Fruit fly (Drosophila melanogaster) whole organism, embryonic: ENCODE data around the gene mRpS7.

Experiments used
- ATbp ChIP-seq: fragments of 200-800 bp; sonication (Bioruptor generic); optimal IDR thresholded peaks from 2 replicates; lab custom pipeline; 2017; ENCODE audit warnings: missing biosample characterization, mild to moderate bottlenecking, missing genetic modification characterization, missing genetic modification reagents
- Abd-B ChIP-seq: fragments of 200-800 bp; sonication (Bioruptor generic); optimal IDR thresholded peaks from 2 replicates; lab custom pipeline; 2018; ENCODE audit warnings: missing biosample characterization, mild to moderate bottlenecking, missing genetic modification characterization, moderate library complexity
- Antp ChIP-seq: fragments of 200-800 bp; sonication (Bioruptor generic); optimal IDR thresholded peaks from 3 replicates; lab custom pipeline; 2016; ENCODE audit warnings: missing biosample characterization, missing genetic modification characterization
- Atf3 ChIP-seq: fragments of 200-800 bp; sonication (Bioruptor generic); optimal IDR thresholded peaks from 3 replicates; lab custom pipeline; 2016; ENCODE audit warnings: missing biosample characterization, missing genetic modification characterization
- CG11696 ChIP-seq: fragments of 200-800 bp; sonication (Bioruptor generic); IDR thresholded peaks from 2 replicates; pipeline ENCODE4 v1.3.6; 2022; ENCODE audit warnings: missing biosample characterization, missing genetic modification characterization
- CG15601 ChIP-seq: fragments of 200-800 bp; sonication (Bioruptor generic); optimal IDR thresholded peaks from 3 replicates; lab custom pipeline; 2019; ENCODE audit warnings: missing biosample characterization, mild to moderate bottlenecking, missing genetic modification characterization, moderate library complexity
- CG16813 ChIP-seq: fragments of 200-800 bp; sonication (Bioruptor generic); IDR thresholded peaks from 3 replicates; pipeline ENCODE4 v1.3.6; 2022; ENCODE audit warnings: missing biosample characterization, missing genetic modification characterization; ENCODE audit not compliant: partially characterized antibody
- CG17328 ChIP-seq: fragments of 200-800 bp; sonication (Bioruptor generic); IDR thresholded peaks from 2 replicates; pipeline ENCODE4 v1.3.6; 2022; ENCODE audit warnings: missing biosample characterization, missing genetic modification characterization
- CG17568 ChIP-seq: fragments of 200-800 bp; sonication (Bioruptor generic); optimal IDR thresholded peaks from 2 replicates; lab custom pipeline; 2018; ENCODE audit warnings: missing biosample characterization, mild to moderate bottlenecking, missing genetic modification characterization, moderate library complexity
- CG30403 ChIP-seq: fragments of 200-800 bp; sonication (Bioruptor generic); optimal IDR thresholded peaks from 3 replicates; lab custom pipeline; 2016; ENCODE audit warnings: missing biosample characterization, missing genetic modification characterization
- CG3281 ChIP-seq: fragments of 200-800 bp; sonication (Bioruptor generic); optimal IDR thresholded peaks from 3 replicates; lab custom pipeline; 2017; ENCODE audit warnings: missing biosample characterization, mild to moderate bottlenecking, missing genetic modification characterization
- CG3407 ChIP-seq: fragments of 200-800 bp; sonication (Bioruptor generic); optimal IDR thresholded peaks from 2 replicates; lab custom pipeline; 2018; ENCODE audit warnings: missing biosample characterization, mild to moderate bottlenecking, missing genetic modification characterization
- CG34224 ChIP-seq: fragments of 200-800 bp; sonication (Bioruptor generic); IDR thresholded peaks from 3 replicates; pipeline ENCODE4 v1.3.6; 2022; ENCODE audit warnings: missing biosample characterization, missing genetic modification characterization; ENCODE audit not compliant: partially characterized antibody
- CG42726 ChIP-seq: fragments of 200-800 bp; sonication (Bioruptor generic); IDR thresholded peaks from 2 replicates; pipeline ENCODE4 v1.3.6; 2022; ENCODE audit warnings: missing biosample characterization, missing genetic modification characterization; ENCODE audit not compliant: partially characterized antibody
- CG4820 ChIP-seq: fragments of 200-800 bp; sonication (Bioruptor generic); optimal IDR thresholded peaks from 3 replicates; lab custom pipeline; 2016; ENCODE audit warnings: missing biosample characterization, missing genetic modification characterization
- CG6254 ChIP-seq: fragments of 200-800 bp; sonication (Bioruptor generic); optimal IDR thresholded peaks from 3 replicates; lab custom pipeline; 2017; ENCODE audit warnings: mild to moderate bottlenecking, missing biosample characterization, missing genetic modification reagents, missing genetic modification characterization
- CG6272 ChIP-seq: fragments of 200-800 bp; sonication (Bioruptor generic); IDR thresholded peaks from 2 replicates; pipeline ENCODE4 v1.3.6; 2022; ENCODE audit warnings: missing biosample characterization, missing genetic modification characterization
- CG7556 ChIP-seq: fragments of 200-800 bp; sonication (Bioruptor generic); optimal IDR thresholded peaks from 2 replicates; lab custom pipeline; 2017; ENCODE audit warnings: missing biosample characterization, mild to moderate bottlenecking, missing genetic modification characterization
- CG7745 ChIP-seq: fragments of 200-800 bp; sonication (Bioruptor generic); optimal IDR thresholded peaks from 2 replicates; lab custom pipeline; 2018; ENCODE audit warnings: missing biosample characterization, mild to moderate bottlenecking, missing genetic modification characterization, moderate library complexity
- CG8924 ChIP-seq: fragments of 200-800 bp; optimal IDR thresholded peaks from 3 replicates; lab custom pipeline; 2019; ENCODE audit warnings: missing biosample characterization, mild to moderate bottlenecking, missing genetic modification characterization, moderate library complexity
- CG9817 ChIP-seq: fragments of 200-800 bp; sonication (Bioruptor generic); optimal IDR thresholded peaks from 2 replicates; lab custom pipeline; 2018; ENCODE audit warnings: missing biosample characterization, mild to moderate bottlenecking, missing genetic modification characterization, moderate library complexity
- Doc3 ChIP-seq: fragments of 200-800 bp; sonication (Bioruptor generic); IDR thresholded peaks from 3 replicates; pipeline ENCODE4 v1.3.6; 2022; ENCODE audit warnings: missing biosample characterization, missing genetic modification characterization; ENCODE audit not compliant: partially characterized antibody
- Fer2 ChIP-seq: fragments of 200-800 bp; sonication (Bioruptor generic); optimal IDR thresholded peaks from 2 replicates; lab custom pipeline; 2018; ENCODE audit warnings: missing biosample characterization, mild to moderate bottlenecking, missing genetic modification characterization, moderate library complexity
- HLH3B ChIP-seq: fragments of 200-800 bp; sonication (Bioruptor generic); IDR thresholded peaks from 2 replicates; pipeline ENCODE4 v1.3.6; 2022; ENCODE audit warnings: missing biosample characterization, missing genetic modification characterization
- Lpt ChIP-seq: fragments of >200 bp; optimal IDR thresholded peaks from 2 replicates; lab custom pipeline; 2018; ENCODE audit warnings: missing biosample characterization, missing genetic modification characterization
- NFAT ChIP-seq: fragments of 200-800 bp; sonication (Bioruptor generic); IDR thresholded peaks from 2 replicates; pipeline ENCODE4 v1.3.6; 2022; ENCODE audit warnings: missing biosample characterization, missing genetic modification characterization
- Nf-YA ChIP-seq: fragments of 200-800 bp; sonication (Bioruptor generic); IDR thresholded peaks from 2 replicates; pipeline ENCODE4 v1.3.6; 2022; ENCODE audit warnings: missing biosample characterization, missing genetic modification characterization
- Opbp ChIP-seq: fragments of 200-800 bp; sonication (Bioruptor generic); IDR thresholded peaks from 3 replicates; pipeline ENCODE4 v1.3.6; 2022; ENCODE audit warnings: missing biosample characterization, missing genetic modification characterization; ENCODE audit not compliant: partially characterized antibody
- Poxn ChIP-seq: fragments of 200-800 bp; sonication (Bioruptor generic); IDR thresholded peaks from 2 replicates; pipeline ENCODE4 v1.3.6; 2022; ENCODE audit warnings: missing biosample characterization, missing genetic modification characterization
- Rfx ChIP-seq: fragments of 200-800 bp; sonication (Bioruptor generic); IDR thresholded peaks from 2 replicates; pipeline ENCODE4 v1.3.6; 2022; ENCODE audit warnings: missing biosample characterization, missing genetic modification characterization
- Scr ChIP-seq: fragments of 200-800 bp; sonication (Bioruptor generic); IDR thresholded peaks from 2 replicates; pipeline ENCODE4 v1.3.6; 2022; ENCODE audit warnings: missing biosample characterization, missing genetic modification characterization; ENCODE audit not compliant: partially characterized antibody
- Sox100B ChIP-seq: fragments of 200-800 bp; sonication (Bioruptor generic); optimal IDR thresholded peaks from 3 replicates; lab custom pipeline; 2018; ENCODE audit warnings: missing biosample characterization, mild to moderate bottlenecking, missing genetic modification characterization
- Sox102F ChIP-seq: fragments of 200-800 bp; sonication (Bioruptor generic); optimal IDR thresholded peaks from 2 replicates; lab custom pipeline; 2018; ENCODE audit warnings: missing biosample characterization, mild to moderate bottlenecking, missing genetic modification characterization, moderate library complexity
- Xbp1 ChIP-seq: fragments of 200-800 bp; sonication (Bioruptor generic); optimal IDR thresholded peaks from 3 replicates; lab custom pipeline; 2016; ENCODE audit warnings: missing biosample characterization, mild to moderate bottlenecking, missing genetic modification characterization
- ab ChIP-seq: fragments of 200-800 bp; sonication (Bioruptor generic); optimal IDR thresholded peaks from 2 replicates; lab custom pipeline; 2016; ENCODE audit warnings: missing biosample characterization, missing genetic modification characterization
- bab2 ChIP-seq: fragments of 200-800 bp; sonication (Bioruptor generic); optimal IDR thresholded peaks from 2 replicates; lab custom pipeline; 2016; ENCODE audit warnings: missing biosample characterization, missing genetic modification characterization
- bcd ChIP-seq: fragments of 200-800 bp; sonication (Bioruptor generic); optimal IDR thresholded peaks from 2 replicates; lab custom pipeline; 2017; ENCODE audit warnings: missing biosample characterization, mild to moderate bottlenecking, missing genetic modification characterization
- br ChIP-seq: fragments of >200 bp; optimal IDR thresholded peaks from 2 replicates; lab custom pipeline; 2017
- crc ChIP-seq: fragments of 200-800 bp; sonication (Bioruptor generic); optimal IDR thresholded peaks from 2 replicates; lab custom pipeline; 2016; ENCODE audit warnings: missing biosample characterization, missing genetic modification characterization
- disco-r ChIP-seq: fragments of 200-800 bp; sonication (Bioruptor generic); optimal IDR thresholded peaks from 2 replicates; lab custom pipeline; 2016; ENCODE audit warnings: missing biosample characterization, missing genetic modification characterization
- eve ChIP-seq, 2 experiments: fragments of >200 bp; optimal IDR thresholded peaks; 2 replicates each; lab custom pipeline; 2017; ENCODE audit warnings: missing biosample characterization in 2 of 2, missing genetic modification characterization in 2 of 2
- gcm ChIP-seq: fragments of 200-800 bp; sonication (Bioruptor generic); optimal IDR thresholded peaks from 2 replicates; lab custom pipeline; 2019; ENCODE audit warnings: missing biosample characterization, mild to moderate bottlenecking, missing genetic modification characterization, moderate library complexity
- insv ChIP-seq, 2 experiments: fragments of 200-800 bp; sonication (Bioruptor generic); optimal IDR thresholded peaks; 3 replicates each; lab custom pipeline; 2016 to 2018; ENCODE audit warnings: missing biosample characterization in 2 of 2, missing genetic modification characterization in 2 of 2
- kah ChIP-seq: fragments of 200-800 bp; sonication (Bioruptor generic); optimal IDR thresholded peaks from 2 replicates; lab custom pipeline; 2018; ENCODE audit warnings: missing biosample characterization, mild to moderate bottlenecking, missing genetic modification characterization
- lilli ChIP-seq: fragments of 200-800 bp; sonication (Bioruptor generic); optimal IDR thresholded peaks from 3 replicates; lab custom pipeline; 2016; ENCODE audit warnings: missing biosample characterization, missing genetic modification characterization
- sens ChIP-seq: fragments of 200-800 bp; sonication (Bioruptor generic); peaks from one replicate; lab custom pipeline; 2016; ENCODE audit warnings: missing biosample characterization, missing genetic modification characterization
- sr ChIP-seq: fragments of 200-800 bp; sonication (Bioruptor generic); IDR thresholded peaks from 3 replicates; pipeline ENCODE4 v1.3.6; 2022; ENCODE audit warnings: missing biosample characterization, missing genetic modification characterization
- ssp ChIP-seq: fragments of 200-800 bp; sonication (Bioruptor generic); IDR thresholded peaks from 2 replicates; pipeline ENCODE4 v1.3.6; 2022; ENCODE audit warnings: missing biosample characterization, missing genetic modification characterization
- toy ChIP-seq: fragments of 200-800 bp; sonication (Bioruptor generic); IDR thresholded peaks from 2 replicates; pipeline ENCODE4 v1.3.6; 2022; ENCODE audit warnings: missing biosample characterization, missing genetic modification characterization

The mRpS7 gene

DNA sequence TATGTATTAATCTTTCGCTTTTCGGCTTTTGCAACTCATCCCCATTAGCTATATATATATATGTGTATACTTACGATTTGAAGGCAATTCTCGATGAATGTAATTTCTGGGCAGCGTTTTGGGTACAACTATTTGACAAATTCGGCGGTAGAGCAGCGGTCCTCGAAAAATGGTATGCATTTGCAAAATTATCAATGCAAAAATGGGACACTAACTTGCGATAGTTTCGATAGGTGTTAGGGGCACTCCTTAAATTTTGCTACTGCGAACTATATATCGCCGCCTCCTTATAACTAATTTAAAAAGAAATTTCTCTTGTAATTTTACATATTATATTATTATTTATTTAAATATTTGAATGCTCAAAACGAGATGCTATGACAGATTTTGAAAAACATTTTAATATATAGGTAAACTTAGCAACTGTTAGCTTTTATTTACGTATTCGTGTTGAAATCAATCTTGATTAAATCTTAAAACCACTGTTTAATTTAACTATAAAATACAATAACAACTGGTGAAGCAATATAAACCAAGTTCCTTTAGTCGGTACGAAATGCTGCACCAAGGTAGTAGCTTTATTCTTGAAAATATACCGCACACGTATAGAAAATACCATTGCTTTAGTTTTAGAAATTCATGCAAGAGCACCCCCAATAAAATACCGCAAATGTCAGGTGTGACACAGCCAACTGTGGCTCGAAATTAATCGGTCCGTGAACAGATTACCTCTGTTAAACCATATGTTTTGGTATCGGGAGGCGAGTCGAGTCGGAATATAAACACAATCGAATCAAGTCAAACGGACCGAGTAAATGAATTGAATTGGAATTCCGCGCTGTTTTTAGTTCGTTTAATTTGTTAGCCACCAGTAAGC lies 27.0 kb downstream of the mRpS7 start, which contains the start of the genes CG5355 and Klp31E (continued):
- TF ChIP-seq CG7745 (tag; lab: Kevin White, UChicago) (no peak), ab (GFP tag; lab: Kevin White, UChicago) (no peak), toy (GFP tag; lab: Robert Waterston, UW) (no peak), Fer2 (tag; lab: Kevin White, UChicago) (peak; percentile 36), kah (GFP tag; lab: Kevin White, UChicago) (no peak), CG3407 (GFP tag; lab: Kevin White, UChicago) (no peak), CG3281 (peak; percentile 64), CG9817 (peak; percentile 74), CG8924 (peak; percentile 76), Sox100B (peak; percentile 72), sens (GFP tag; lab: Kevin White, UChicago) (peak; percentile 93), sr (GFP tag; lab: Robert Waterston, UW) (no peak), eve (GFP tag; optimal IDR thresholded peaks at IDR 0.05; lab: Kevin White, UChicago) (no peak), CG42726 (GFP tag; lab: Robert Waterston, UW) (no peak), Poxn (GFP tag; lab: Robert Waterston, UW) (no peak), insv (GFP tag; optimal IDR thresholded peaks at IDR 0.05; lab: Kevin White, UChicago) (peak in 1 of 2 experiments; percentile 26), HLH3B (no peak), Lpt (GFP tag; lab: Kevin White, UChicago) (no peak), Doc3 (peak; percentile 72), CG7556 (GFP tag; lab: Kevin White, UChicago) (peak; percentile 84), disco-r (GFP tag; lab: Kevin White, UChicago) (peak; percentile 5), crc (GFP tag; lab: Kevin White, UChicago) (no peak), Rfx (peak; percentile 53), Antp (GFP tag; lab: Kevin White, UChicago) (peak; percentile 40), CG15601 (tag; lab: Kevin White, UChicago) (peak; percentile 73), Scr (GFP tag; lab: Robert Waterston, UW) (peak; percentile 81), CG4820 (GFP tag; lab: Kevin White, UChicago) (peak; percentile 43), br (no peak), Atf3 (GFP tag; lab: Kevin White, UChicago) (peak; percentile 51), Opbp (GFP tag; lab: Robert Waterston, UW) (peak; percentile 71; the same call in 2 of the 3 replicates), lilli (GFP tag; lab: Kevin White, UChicago) (peak; percentile 74), ATbp (GFP tag; lab: Kevin White, UChicago) (no peak), Abd-B (GFP tag; lab: Kevin White, UChicago) (no peak), CG6254 (GFP tag; lab: Kevin White, UChicago) (no peak), bab2 (GFP tag; lab: Kevin White, UChicago) (peak; percentile 56), Sox102F (GFP tag; lab: Kevin White, UChicago) (no peak), bcd (GFP tag; lab: Kevin White, UChicago) (peak; percentile 72), gcm (peak; percentile 45), CG17328 (peak; percentile 8; the same call in 1 of the 2 replicates), CG34224 (peak; percentile 71), ssp (peak; percentile 74), Xbp1 (peak; percentile 71), CG6272 (no peak; the same call in none of the 2 replicates), CG11696 (peak; percentile 61; the same call in 1 of the 2 replicates), NFAT (GFP tag; lab: Robert Waterston, UW) (peak; percentile 68; the same call in 1 of the 2 replicates), CG17568 (GFP tag; lab: Kevin White, UChicago) (no peak), CG30403 (GFP tag; lab: Kevin White, UChicago) (peak; percentile 79), CG16813 (GFP tag; lab: Robert Waterston, UW) (peak; percentile 68), Nf-YA (no peak)
